Fruit fly (Drosophila melanogaster) whole organism, pupa: ENCODE measurements around the gene CG42460.
A peak's percentile ranks its signal among the peaks of the same experiment; 100 is the strongest.

Experiments
- CG12605 ChIP-seq: fragments of 200-800 bp; sonication (Bioruptor generic); IDR thresholded peaks from 2 replicates; pipeline ENCODE4 v1.3.6; 2022; ENCODE audit warnings: missing biosample characterization, missing genetic modification characterization
- CG13204 ChIP-seq: fragments of 200-800 bp; sonication (Bioruptor generic); optimal IDR thresholded peaks from 2 replicates; lab custom pipeline; 2018; ENCODE audit warnings: missing biosample characterization, mild to moderate bottlenecking, missing genetic modification characterization, moderate library complexity
- CG14655 ChIP-seq: fragments of 200-800 bp; sonication (Bioruptor generic); optimal IDR thresholded peaks from 3 replicates; lab custom pipeline; 2017; ENCODE audit warnings: mild to moderate bottlenecking, missing biosample characterization, missing genetic modification reagents, missing genetic modification characterization
- CG17806 ChIP-seq: fragments of 200-800 bp; sonication (Bioruptor generic); optimal IDR thresholded peaks from 2 replicates; lab custom pipeline; 2018; ENCODE audit warnings: missing biosample characterization, mild to moderate bottlenecking, missing genetic modification characterization, moderate library complexity
- CG9948 ChIP-seq: fragments of 200-800 bp; sonication (Bioruptor generic); optimal IDR thresholded peaks from 2 replicates; lab custom pipeline; 2018; ENCODE audit warnings: missing biosample characterization, mild to moderate bottlenecking, missing genetic modification characterization, moderate library complexity
- Ets98B ChIP-seq: fragments of 200-800 bp; sonication (Bioruptor generic); IDR thresholded peaks from 2 replicates; pipeline ENCODE4 v1.3.6; 2022; ENCODE audit warnings: missing biosample characterization, missing genetic modification characterization
- Pif1A ChIP-seq: fragments of 200-800 bp; sonication (Bioruptor generic); optimal IDR thresholded peaks from 3 replicates; lab custom pipeline; 2016; ENCODE audit warnings: missing biosample characterization, missing genetic modification characterization
- Pif1B ChIP-seq: fragments of 200-800 bp; sonication (Bioruptor generic); optimal IDR thresholded peaks from 3 replicates; lab custom pipeline; 2016; ENCODE audit warnings: missing biosample characterization, missing genetic modification characterization
- fd96Ca ChIP-seq: fragments of 200-800 bp; sonication (Bioruptor generic); IDR thresholded peaks from 3 replicates; pipeline ENCODE4 v1.3.6; 2022; ENCODE audit warnings: missing biosample characterization, missing genetic modification characterization
- gl ChIP-seq: fragments of 200-800 bp; sonication (Bioruptor generic); optimal IDR thresholded peaks from 2 replicates; lab custom pipeline; 2018; ENCODE audit warnings: missing biosample characterization, mild to moderate bottlenecking, missing genetic modification characterization

DNA sequence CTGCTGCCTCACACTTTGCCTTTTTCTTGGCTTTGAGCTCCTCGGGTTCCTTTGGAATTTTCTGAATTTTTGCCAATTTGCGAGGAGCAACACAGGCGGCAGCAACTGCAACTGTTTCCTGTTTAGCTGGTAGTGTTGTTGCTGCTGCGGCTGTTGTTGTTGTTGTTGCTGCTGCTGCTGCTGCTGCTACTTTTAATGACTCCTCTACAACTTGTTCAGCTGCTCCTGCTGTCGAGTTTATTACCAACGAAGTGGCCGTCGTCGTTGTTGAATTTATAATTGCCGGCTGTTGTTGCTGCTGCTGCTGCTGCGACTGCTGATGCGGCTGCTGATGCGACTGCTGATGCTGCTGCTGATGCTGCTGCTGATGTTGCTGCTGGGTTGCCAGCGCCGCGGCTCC is 35.4 kb downstream of the CG42460 start:
- TF ChIP-seq CG14655 (GFP tag; lab: Kevin White, UChicago) (no peak), gl (tag; lab: Kevin White, UChicago) (no peak), CG12605 (no peak), CG13204 (GFP tag; lab: Kevin White, UChicago) (peak; percentile 76), Pif1B (no peak), Pif1A (GFP tag; lab: Kevin White, UChicago) (no peak), Ets98B (GFP tag; lab: Robert Waterston, UW) (no peak), fd96Ca (GFP tag; lab: Robert Waterston, UW) (no peak), CG17806 (tag; lab: Kevin White, UChicago) (no peak), CG9948 (tag; lab: Kevin White, UChicago) (no peak)
